Fruit fly (Drosophila melanogaster) whole organism, prepupa: ENCODE measurements around the gene CG33687.

Experiments used
- CG10631 ChIP-seq: fragments of 200-800 bp; sonication (Bioruptor generic); optimal IDR thresholded peaks from 2 replicates; lab custom pipeline; 2016; ENCODE audit warnings: missing biosample characterization, missing genetic modification characterization
- CG10669 ChIP-seq: fragments of 200-800 bp; sonication (Bioruptor generic); optimal IDR thresholded peaks from 3 replicates; lab custom pipeline; 2018; ENCODE audit warnings: missing biosample characterization, mild to moderate bottlenecking, missing genetic modification characterization, moderate library complexity
- CG11902 ChIP-seq: fragments of 200-800 bp; sonication (Bioruptor generic); optimal IDR thresholded peaks from 3 replicates; lab custom pipeline; 2016; ENCODE audit warnings: missing biosample characterization, missing genetic modification characterization
- CG1621 ChIP-seq: fragments of 200-800 bp; sonication (Bioruptor generic); optimal IDR thresholded peaks from 3 replicates; lab custom pipeline; 2018; ENCODE audit warnings: missing biosample characterization, mild to moderate bottlenecking, missing genetic modification characterization
- CG16779 ChIP-seq: fragments of 200-800 bp; sonication (Bioruptor generic); optimal IDR thresholded peaks from 3 replicates; lab custom pipeline; 2017; ENCODE audit warnings: missing biosample characterization, mild to moderate bottlenecking, missing genetic modification characterization
- CG3032 ChIP-seq: fragments of 200-800 bp; optimal IDR thresholded peaks from 2 replicates; lab custom pipeline; 2019; ENCODE audit warnings: missing biosample characterization, mild to moderate bottlenecking, missing genetic modification characterization, moderate library complexity
- CG32006 ChIP-seq: fragments of 200-800 bp; sonication (Bioruptor generic); optimal IDR thresholded peaks from 3 replicates; lab custom pipeline; 2017; ENCODE audit warnings: missing biosample characterization, mild to moderate bottlenecking, missing genetic modification characterization
- CG34406 ChIP-seq: fragments of 200-800 bp; sonication (Bioruptor generic); optimal IDR thresholded peaks from 3 replicates; lab custom pipeline; 2016; ENCODE audit warnings: missing biosample characterization, missing genetic modification characterization
- CG3919 ChIP-seq: fragments of 200-800 bp; sonication (Bioruptor generic); optimal IDR thresholded peaks from 3 replicates; lab custom pipeline; 2016; ENCODE audit warnings: missing biosample characterization, missing genetic modification characterization
- CG6163 ChIP-seq: fragments of 200-800 bp; sonication (Bioruptor generic); IDR thresholded peaks from 3 replicates; pipeline ENCODE4 v1.3.6; 2022; ENCODE audit warnings: missing biosample characterization, missing genetic modification characterization
- CG6808 ChIP-seq: fragments of 200-800 bp; sonication (Bioruptor generic); optimal IDR thresholded peaks from 3 replicates; lab custom pipeline; 2017; ENCODE audit warnings: missing biosample characterization, missing genetic modification characterization, mild to moderate bottlenecking, moderate library complexity, missing genetic modification reagents
- CG6854 ChIP-seq: fragments of 200-800 bp; sonication (Bioruptor generic); optimal IDR thresholded peaks from 2 replicates; lab custom pipeline; 2017; ENCODE audit warnings: missing biosample characterization, mild to moderate bottlenecking, missing genetic modification characterization
- CG7368 ChIP-seq: fragments of 200-800 bp; sonication (Bioruptor generic); optimal IDR thresholded peaks from 3 replicates; lab custom pipeline; 2016; ENCODE audit warnings: missing biosample characterization, missing genetic modification characterization
- CG8319 ChIP-seq: fragments of 200-800 bp; sonication (Bioruptor generic); optimal IDR thresholded peaks from 3 replicates; lab custom pipeline; 2016; ENCODE audit warnings: missing biosample characterization, missing genetic modification characterization
- CG8632 ChIP-seq: fragments of 200-800 bp; sonication (Bioruptor generic); optimal IDR thresholded peaks from 3 replicates; lab custom pipeline; 2016; ENCODE audit warnings: missing biosample characterization, missing genetic modification characterization
- CG9139 ChIP-seq: fragments of 200-800 bp; sonication (Bioruptor generic); optimal IDR thresholded peaks from 3 replicates; lab custom pipeline; 2017; ENCODE audit warnings: missing biosample characterization, mild to moderate bottlenecking, missing genetic modification characterization
- Eip75B ChIP-seq: fragments of 200-800 bp; sonication (Bioruptor generic); optimal IDR thresholded peaks from 3 replicates; lab custom pipeline; 2016; ENCODE audit warnings: missing biosample characterization, missing genetic modification characterization
- Eip78C ChIP-seq: fragments of 200-800 bp; sonication (Bioruptor generic); peaks from one replicate; lab custom pipeline; 2016; ENCODE audit warnings: missing biosample characterization, missing genetic modification characterization
- Eip93F ChIP-seq: fragments of 200-800 bp; sonication (Bioruptor generic); optimal IDR thresholded peaks from 2 replicates; lab custom pipeline; 2016; ENCODE audit warnings: missing biosample characterization, mild to moderate bottlenecking, missing genetic modification characterization
- Ets21C ChIP-seq: fragments of 200-800 bp; sonication (Bioruptor generic); optimal IDR thresholded peaks from 3 replicates; lab custom pipeline; 2016; ENCODE audit warnings: missing biosample characterization, missing genetic modification characterization
- Gug ChIP-seq: fragments of 200-800 bp; sonication (Bioruptor generic); IDR thresholded peaks from 2 replicates; pipeline ENCODE4 v1.3.6; 2022; ENCODE audit warnings: missing biosample characterization, missing genetic modification characterization
- Hr38 ChIP-seq: sonication (Bioruptor generic); optimal IDR thresholded peaks from 2 replicates; lab custom pipeline; 2016; ENCODE audit warnings: missing biosample characterization, missing genetic modification characterization
- Hr39 ChIP-seq: fragments of 200-800 bp; sonication (Bioruptor generic); optimal IDR thresholded peaks from 2 replicates; lab custom pipeline; 2016; ENCODE audit warnings: missing biosample characterization, missing genetic modification characterization
- Met ChIP-seq: fragments of 200-800 bp; sonication (Bioruptor generic); optimal IDR thresholded peaks from 3 replicates; lab custom pipeline; 2016; ENCODE audit warnings: missing biosample characterization, missing genetic modification characterization
- OdsH ChIP-seq: fragments of 200-800 bp; sonication (Bioruptor generic); optimal IDR thresholded peaks from 3 replicates; lab custom pipeline; 2016; ENCODE audit warnings: missing biosample characterization, missing genetic modification characterization
- Smox ChIP-seq: fragments of 200-800 bp; sonication (Bioruptor generic); optimal IDR thresholded peaks from 3 replicates; lab custom pipeline; 2016; ENCODE audit warnings: missing biosample characterization, missing genetic modification characterization
- Sox102F ChIP-seq: fragments of 200-800 bp; sonication (Bioruptor generic); optimal IDR thresholded peaks from 2 replicates; lab custom pipeline; 2016; ENCODE audit warnings: missing biosample characterization, mild to moderate bottlenecking, missing genetic modification characterization
- Sox14 ChIP-seq: fragments of 200-800 bp; sonication (Bioruptor generic); optimal IDR thresholded peaks from 3 replicates; lab custom pipeline; 2016; ENCODE audit warnings: missing biosample characterization, missing genetic modification characterization
- Sox15 ChIP-seq: fragments of 200-800 bp; sonication (Bioruptor generic); optimal IDR thresholded peaks from 3 replicates; lab custom pipeline; 2016; ENCODE audit warnings: missing biosample characterization, missing genetic modification characterization
- achi ChIP-seq: fragments of 200-800 bp; sonication (Bioruptor generic); optimal IDR thresholded peaks from 3 replicates; lab custom pipeline; 2016; ENCODE audit warnings: missing biosample characterization, missing genetic modification characterization
- acj6 ChIP-seq: fragments of 200-800 bp; sonication (Bioruptor generic); optimal IDR thresholded peaks from 3 replicates; lab custom pipeline; 2016; ENCODE audit warnings: missing biosample characterization, missing genetic modification characterization
- cyc ChIP-seq: fragments of 200-800 bp; sonication (Bioruptor generic); optimal IDR thresholded peaks from 3 replicates; lab custom pipeline; 2016; ENCODE audit warnings: missing biosample characterization, missing genetic modification characterization
- dsx ChIP-seq: fragments of 200-800 bp; optimal IDR thresholded peaks from 3 replicates; lab custom pipeline; 2019; ENCODE audit warnings: missing biosample characterization, mild to moderate bottlenecking, missing genetic modification characterization, moderate library complexity; ENCODE audit not compliant: poor library complexity, severe bottlenecking
- eg ChIP-seq: fragments of 200-800 bp; sonication (Bioruptor generic); IDR thresholded peaks from 3 replicates; pipeline ENCODE4 v1.3.6; 2022; ENCODE audit warnings: missing biosample characterization, missing genetic modification characterization
- esn ChIP-seq: fragments of 200-800 bp; sonication (Bioruptor generic); optimal IDR thresholded peaks from 2 replicates; lab custom pipeline; 2016; ENCODE audit warnings: missing biosample characterization, mild to moderate bottlenecking, missing genetic modification characterization, moderate library complexity
- fd59A ChIP-seq: fragments of 200-800 bp; sonication (Bioruptor generic); optimal IDR thresholded peaks from 2 replicates; lab custom pipeline; 2017; ENCODE audit warnings: missing biosample characterization, mild to moderate bottlenecking, missing genetic modification characterization, missing genetic modification reagents
- net ChIP-seq: fragments of 200-800 bp; sonication (Bioruptor generic); optimal IDR thresholded peaks from 3 replicates; lab custom pipeline; 2016; ENCODE audit warnings: missing biosample characterization, missing genetic modification characterization
- pdm3 ChIP-seq: fragments of 200-800 bp; sonication (Bioruptor generic); optimal IDR thresholded peaks from 3 replicates; lab custom pipeline; 2016; ENCODE audit warnings: missing biosample characterization, missing genetic modification characterization
- spab ChIP-seq: fragments of 200-800 bp; sonication (Bioruptor generic); optimal IDR thresholded peaks from 2 replicates; lab custom pipeline; 2017; ENCODE audit warnings: missing biosample characterization, mild to moderate bottlenecking, missing genetic modification characterization, missing genetic modification reagents
- ss ChIP-seq, 2 experiments: fragments of 200-800 bp; sonication (Bioruptor generic); optimal IDR thresholded peaks; 2 replicates in 1 of 2; 3 replicates in 1 of 2; lab custom pipeline; 2017 to 2018; ENCODE audit warnings: mild to moderate bottlenecking in 2 of 2, missing biosample characterization in 2 of 2, missing genetic modification characterization in 2 of 2, moderate library complexity in 1 of 2
- svp ChIP-seq: fragments of 200-800 bp; sonication (Bioruptor generic); peaks from one replicate; lab custom pipeline; 2016; ENCODE audit warnings: missing biosample characterization, missing genetic modification characterization
- topi ChIP-seq: fragments of 200-800 bp; sonication (Bioruptor generic); optimal IDR thresholded peaks from 3 replicates; lab custom pipeline; 2016; ENCODE audit warnings: missing biosample characterization, missing genetic modification characterization

Gene CG33687

dm6 chr3L:16189058-16189924 lies 8.4 kb upstream of the CG33687 start (continued):
- peak; percentile 64 for TF ChIP-seq CG6808
- no peak for TF ChIP-seq CG6854 (GFP tag; lab: Kevin White, UChicago)
- TF ChIP-seq achi = peak; percentile 30
- TF ChIP-seq acj6 (GFP tag; lab: Kevin White, UChicago) = peak; percentile 46
- peak; percentile 42 for TF ChIP-seq CG32006
- TF ChIP-seq cyc (GFP tag; lab: Kevin White, UChicago) = no peak
- no peak for TF ChIP-seq CG11902 (GFP tag; lab: Kevin White, UChicago)
- peak; percentile 42 for TF ChIP-seq CG3919 (GFP tag; lab: Kevin White, UChicago)
- TF ChIP-seq esn (GFP tag; lab: Kevin White, UChicago) = peak; percentile 56
- TF ChIP-seq Hr39 (GFP tag; lab: Kevin White, UChicago) = peak; percentile 9
- TF ChIP-seq svp (GFP tag; lab: Kevin White, UChicago) = peak; percentile 79
- TF ChIP-seq ss (GFP tag; optimal IDR thresholded peaks at IDR 0.05; lab: Kevin White, UChicago) = peak; percentile 39 to 40
- TF ChIP-seq pdm3 (GFP tag; lab: Kevin White, UChicago) = peak; percentile 25
- TF ChIP-seq, all 60 proteins: peak for 28

- TF ChIP-seq svp (GFP tag; lab: Kevin White, UChicago) = peak; percentile 37
- no peak for TF ChIP-seq Hr38 (GFP tag; lab: Kevin White, UChicago)
- peak; percentile 33 for TF ChIP-seq CG1621 (tag; lab: Kevin White, UChicago)
- TF ChIP-seq ss (GFP tag; optimal IDR thresholded peaks at IDR 0.05; lab: Kevin White, UChicago) = no peak
- TF ChIP-seq Eip78C (GFP tag; lab: Kevin White, UChicago) = peak; percentile 51
- no peak for TF ChIP-seq Eip93F (GFP tag; lab: Kevin White, UChicago)
- TF ChIP-seq CG3919 (GFP tag; lab: Kevin White, UChicago) = no peak
- TF ChIP-seq Met (GFP tag; lab: Kevin White, UChicago) = no peak
- no peak for TF ChIP-seq CG8319 (GFP tag; lab: Kevin White, UChicago)
- no peak for TF ChIP-seq CG10631 (GFP tag; lab: Kevin White, UChicago)
- TF ChIP-seq CG6854 (GFP tag; lab: Kevin White, UChicago) = peak; percentile 55
- TF ChIP-seq dsx (GFP tag; lab: Kevin White, UChicago) = peak; percentile 2
- TF ChIP-seq OdsH (GFP tag; lab: Kevin White, UChicago) = no peak
- TF ChIP-seq, all 60 proteins: peak for 5
Measured at dm6 chr3L:16189925-16190231, 7.8 kb upstream of the CG33687 start.

dm6 chr3L:16190885-16191284 lies 6.8 kb upstream of the CG33687 start:
- TF ChIP-seq CG8319 (GFP tag; lab: Kevin White, UChicago) (no peak), CG9139 (GFP tag; lab: Kevin White, UChicago) (peak; percentile 61), CG32006 (no peak), CG7368 (GFP tag; lab: Kevin White, UChicago) (no peak), net (GFP tag; lab: Kevin White, UChicago) (peak; percentile 6), Ets21C (GFP tag; lab: Kevin White, UChicago) (no peak), CG8632 (GFP tag; lab: Kevin White, UChicago) (no peak), pdm3 (GFP tag; lab: Kevin White, UChicago) (no peak), Eip78C (GFP tag; lab: Kevin White, UChicago) (peak; percentile 85), eg (GFP tag; lab: Robert Waterston, UW) (peak; percentile 34; the same call in 1 of the 3 replicates), Eip93F (GFP tag; lab: Kevin White, UChicago) (peak; percentile 70), CG6163 (no peak; the same call in 1 of the 3 replicates), Sox102F (peak; percentile 24), CG3032 (tag; lab: Kevin White, UChicago) (peak; percentile 1), CG16779 (tag; lab: Kevin White, UChicago) (peak; percentile 46), CG10669 (GFP tag; lab: Kevin White, UChicago) (peak; percentile 31), Met (GFP tag; lab: Kevin White, UChicago) (peak; percentile 20), Sox15 (GFP tag; lab: Kevin White, UChicago) (no peak), spab (GFP tag; lab: Kevin White, UChicago) (peak; percentile 41), dsx (GFP tag; lab: Kevin White, UChicago) (no peak), fd59A (GFP tag; lab: Kevin White, UChicago) (no peak), esn (GFP tag; lab: Kevin White, UChicago) (no peak), Gug (GFP tag; lab: Robert Waterston, UW) (no peak), Sox14 (GFP tag; lab: Kevin White, UChicago) (peak; percentile 15), CG6808 (peak; percentile 56), CG34406 (GFP tag; lab: Kevin White, UChicago) (no peak), achi (peak; percentile 12), acj6 (GFP tag; lab: Kevin White, UChicago) (no peak), Smox (no peak), Eip75B (GFP tag; lab: Kevin White, UChicago) (peak; percentile 7), Hr38 (GFP tag; lab: Kevin White, UChicago) (no peak), CG11902 (GFP tag; lab: Kevin White, UChicago) (no peak), CG1621 (tag; lab: Kevin White, UChicago) (no peak), CG3919 (GFP tag; lab: Kevin White, UChicago) (peak; percentile 45), cyc (GFP tag; lab: Kevin White, UChicago) (no peak), topi (GFP tag; lab: Kevin White, UChicago) (peak; percentile 15)
